Worm (Caenorhabditis elegans): ENCODE results near the gene C35B1.3.

The C35B1.3 gene

DNA sequence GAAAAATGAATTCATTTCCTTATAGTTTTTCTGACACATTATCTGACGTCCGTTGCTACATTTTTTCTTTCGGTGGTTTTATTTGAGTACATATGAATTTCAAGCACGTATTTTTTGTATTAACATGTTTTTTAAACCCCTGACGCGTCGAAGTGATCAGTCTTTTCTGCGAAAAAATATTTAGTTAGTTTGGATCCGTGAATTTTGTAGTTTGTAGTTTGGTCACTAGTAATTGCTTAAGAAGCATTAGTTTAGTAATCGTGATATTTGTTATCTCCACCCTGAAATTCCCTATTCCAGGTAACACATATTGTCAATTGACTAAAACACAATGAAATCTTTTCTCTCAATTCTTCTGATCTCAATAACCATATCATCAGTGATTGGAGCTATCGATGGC is 27.8 kb downstream of the C35B1.3 start, which contains the start of gene C35B1.7:
TSS of gene C35B1.7 (plus strand) at position 301 of the 400 bp plus-strand sequence.
- no peak for TF ChIP-seq gei-17 (GFP tag; optimal IDR thresholded peaks at IDR 0.05)
- no peak for TF ChIP-seq aptf-3 (GFP tag; IDR thresholded peaks at IDR 0.05)
- TF ChIP-seq chd-7 (tag; optimal IDR thresholded peaks at IDR 0.05): no peak
- no peak for TF ChIP-seq pbrm-1 (GFP tag; IDR thresholded peaks at IDR 0.05)
- no peak for TF ChIP-seq mcd-1 (GFP tag; IDR thresholded peaks at IDR 0.05)
- no peak for TF ChIP-seq madf-8 (GFP tag; conservative IDR thresholded peaks at IDR 0.05)

DNA sequence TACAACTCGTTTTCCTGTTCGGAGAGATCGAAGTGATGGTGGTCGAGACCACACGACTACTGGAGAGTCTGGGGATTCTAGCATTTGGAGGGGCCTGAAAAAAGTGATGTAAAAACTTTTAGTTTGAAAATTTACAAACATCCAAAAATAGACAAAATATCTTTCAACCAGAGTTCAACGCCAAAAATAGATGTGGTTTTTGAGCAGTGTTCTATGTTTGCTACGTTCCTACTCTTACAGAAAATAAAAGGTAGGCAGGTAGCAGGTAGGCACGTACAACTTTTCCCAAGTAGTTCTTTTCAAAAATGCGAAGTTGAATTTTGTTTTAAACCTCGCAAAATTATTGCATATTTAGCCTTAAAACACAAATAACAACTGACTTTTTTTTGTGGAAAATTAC is 31.4 kb downstream of the C35B1.3 start, which contains the start of gene F49F1.14:
TSS of gene F49F1.14 (minus strand) at position 101 of the 400 bp plus-strand sequence.
- TF ChIP-seq F39B2.1 (GFP tag; IDR thresholded peaks at IDR 0.05) (no peak), tbx-9 (tag; optimal IDR thresholded peaks at IDR 0.05; ENCODE audit: borderline replicate concordance) (no peak), ztf-25 (GFP tag; IDR thresholded peaks at IDR 0.05) (no peak), nfya-1 (tag; optimal IDR thresholded peaks at IDR 0.05; ENCODE audit: borderline replicate concordance, insufficient read depth) (no peak), nhr-80 (tag; optimal IDR thresholded peaks at IDR 0.05) (no peak), hmg-20 (GFP tag; IDR thresholded peaks at IDR 0.05) (no peak), lin-26 (GFP tag; IDR thresholded peaks at IDR 0.05) (no peak)

DNA sequence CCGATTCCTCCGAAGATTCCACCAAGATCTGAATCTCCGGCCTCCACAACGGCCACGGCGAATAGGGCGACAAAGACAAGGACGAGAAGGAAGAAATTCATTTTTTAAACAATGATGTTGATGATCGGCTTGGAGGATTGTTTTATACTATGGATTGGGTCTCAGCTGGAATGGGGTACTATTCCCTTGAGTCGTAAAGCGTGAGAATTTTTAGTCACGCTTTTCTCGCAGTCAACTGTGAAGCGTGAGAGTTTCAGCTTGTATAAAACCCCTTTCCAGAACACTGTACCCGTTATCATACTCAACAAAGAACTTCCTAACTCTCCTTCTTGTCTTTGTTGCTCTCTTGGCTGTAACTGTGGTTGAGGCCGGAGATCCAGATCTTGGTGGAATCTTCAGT is 33.6 kb downstream of the C35B1.3 start, which contains the start of gene F49F1.15:
TSS of gene F49F1.15 (minus strand) at position 101 of the 400 bp plus-strand sequence.
- TF ChIP-seq egrh-3 (GFP tag; IDR thresholded peaks at IDR 0.05): no peak
- no peak for TF ChIP-seq ZK185.1 (tag; optimal IDR thresholded peaks at IDR 0.05; ENCODE audit: poor library complexity, severe bottlenecking)
- no peak for TF ChIP-seq sdz-38 (tag; optimal IDR thresholded peaks at IDR 0.05)
- no peak for TF ChIP-seq somi-1 (GFP tag; optimal IDR thresholded peaks at IDR 0.05)
- TF ChIP-seq Y53G8AR.9 (GFP tag; conservative IDR thresholded peaks at IDR 0.05): no peak
- TF ChIP-seq let-526 (GFP tag; IDR thresholded peaks at IDR 0.05): no peak
- TF ChIP-seq K12H6.12 (tag; optimal IDR thresholded peaks at IDR 0.05): no peak
- TF ChIP-seq B0261.1 (tag; optimal IDR thresholded peaks at IDR 0.05): no peak
- no peak for TF ChIP-seq mxl-1 (tag; optimal IDR thresholded peaks at IDR 0.05)
- no peak for TF ChIP-seq mes-4 (tag; optimal IDR thresholded peaks at IDR 0.05)
- no peak for TF ChIP-seq F37B4.10 (GFP tag; IDR thresholded peaks at IDR 0.05)
- TF ChIP-seq let-607 (tag; optimal IDR thresholded peaks at IDR 0.05): no peak
- TF ChIP-seq tlf-1 (GFP tag; optimal IDR thresholded peaks at IDR 0.05): no peak
- TF ChIP-seq efl-1 (GFP tag; optimal IDR thresholded peaks at IDR 0.05): no peak

DNA sequence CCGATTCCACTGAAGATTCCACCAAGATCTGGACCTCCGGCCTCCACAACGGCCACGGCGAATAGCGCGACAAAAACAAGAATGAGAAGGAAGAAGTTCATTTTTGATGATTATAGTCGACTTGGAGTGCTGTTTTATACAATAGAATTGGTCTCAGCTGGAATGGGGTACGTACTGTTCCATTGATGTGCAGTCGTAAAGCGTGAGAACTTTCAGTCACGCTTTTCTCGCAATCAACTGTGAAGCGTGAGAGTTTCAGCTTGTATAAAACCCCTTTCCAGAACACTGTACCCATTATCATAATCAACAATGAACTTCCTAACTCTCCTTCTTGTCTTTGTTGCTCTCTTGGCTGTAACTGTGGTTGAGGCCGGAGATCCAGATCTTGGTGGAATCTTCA is 34.7 kb downstream of the C35B1.3 start, which contains the start of the genes F49F1.4 and F49F1.2:
TSS of gene F49F1.4 (minus strand) at position 101 of the 400 bp plus-strand sequence.
TSS of gene F49F1.2 (plus strand) at position 310 of the 400 bp plus-strand sequence.
- no peak for TF ChIP-seq athp-1 (tag; optimal IDR thresholded peaks at IDR 0.05)
- no peak for TF ChIP-seq hmg-20 (GFP tag; IDR thresholded peaks at IDR 0.05)
- TF ChIP-seq F10E7.11 (tag; optimal IDR thresholded peaks at IDR 0.05): no peak
- TF ChIP-seq F49E8.2 (tag; optimal IDR thresholded peaks at IDR 0.05; ENCODE audit: insufficient read depth): no peak

DNA sequence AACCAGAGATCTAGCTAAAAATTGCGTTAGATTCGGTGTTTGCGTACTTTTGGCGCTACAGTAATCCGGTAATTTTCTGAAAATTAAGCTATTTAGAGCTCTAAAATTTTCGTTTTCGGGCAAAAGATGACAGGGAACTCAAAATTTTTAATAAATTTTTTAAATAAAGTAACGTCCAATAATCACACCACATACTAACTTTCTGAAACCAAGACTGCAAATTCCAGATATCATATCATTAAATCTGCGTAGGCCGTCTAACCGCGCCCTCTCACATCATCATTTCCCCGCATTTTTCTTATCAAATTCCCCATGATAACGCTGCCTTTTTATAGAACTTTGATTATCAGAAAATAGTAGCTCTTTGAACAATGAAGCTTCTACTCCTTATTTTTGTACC is 36.5 kb downstream of the C35B1.3 start, which contains the start of gene drd-50:
TSS of gene drd-50 (plus strand) at position 301 of the 400 bp plus-strand sequence.
- TF ChIP-seq nhr-80 (tag; optimal IDR thresholded peaks at IDR 0.05): peak; percentile 17
- no peak for TF ChIP-seq madf-10 (tag; optimal IDR thresholded peaks at IDR 0.05)

Measured in whole organism, young adult.